Fruit fly (Drosophila melanogaster) whole organism, wandering third instar larva: ENCODE data around the gene ham.

ENCODE experiments used
- Abd-B ChIP-seq: fragments of >200 bp; optimal IDR thresholded peaks from 2 replicates; lab custom pipeline; 2017; ENCODE audit warnings: missing biosample characterization, missing genetic modification characterization
- CG32264 ChIP-seq: fragments of 200-800 bp; sonication (Bioruptor generic); optimal IDR thresholded peaks from 2 replicates; lab custom pipeline; 2016; ENCODE audit warnings: missing biosample characterization, missing genetic modification characterization
- CG9705 ChIP-seq: fragments of 200-800 bp; sonication (Bioruptor generic); optimal IDR thresholded peaks from 2 replicates; lab custom pipeline; 2018; ENCODE audit warnings: missing biosample characterization, mild to moderate bottlenecking, missing genetic modification characterization
- CrebA ChIP-seq: fragments of 200-800 bp; sonication (Bioruptor generic); optimal IDR thresholded peaks from 2 replicates; lab custom pipeline; 2016; ENCODE audit warnings: missing biosample characterization, mild to moderate bottlenecking, missing genetic modification characterization, borderline replicate concordance
- Dfd ChIP-seq: fragments of >200 bp; optimal IDR thresholded peaks from 2 replicates; lab custom pipeline; 2017; ENCODE audit warnings: missing biosample characterization, missing genetic modification characterization
- Dif ChIP-seq: fragments of 200-275, 200-300 bp; sonication (Bioruptor generic); optimal IDR thresholded peaks from 2 replicates; lab custom pipeline; 2018; ENCODE audit warnings: missing biosample characterization, missing genetic modification characterization; ENCODE audit not compliant: partially characterized antibody
- GATAd ChIP-seq: sonication (Bioruptor generic); optimal IDR thresholded peaks from 2 replicates; lab custom pipeline; 2016; ENCODE audit warnings: missing biosample characterization, missing genetic modification characterization
- HLH106 ChIP-seq: fragments of 200-800 bp; optimal IDR thresholded peaks from 3 replicates; lab custom pipeline; 2019; ENCODE audit warnings: missing biosample characterization, mild to moderate bottlenecking, missing genetic modification characterization, moderate library complexity
- Hnf4 ChIP-seq: fragments of 200-800 bp; sonication (Bioruptor generic); optimal IDR thresholded peaks from 2 replicates; lab custom pipeline; 2016; ENCODE audit warnings: missing biosample characterization, mild to moderate bottlenecking, missing genetic modification characterization
- Hr78 ChIP-seq: fragments of >200 bp; optimal IDR thresholded peaks from 2 replicates; lab custom pipeline; 2017; ENCODE audit warnings: missing biosample characterization, missing genetic modification characterization
- Hr83 ChIP-seq: fragments of 200-300 bp; sonication (Bioruptor generic); optimal IDR thresholded peaks from 2 replicates; lab custom pipeline; 2016; ENCODE audit warnings: missing biosample characterization, mild to moderate bottlenecking, missing genetic modification characterization, moderate library complexity; ENCODE audit not compliant: poor library complexity, severe bottlenecking
- Mio ChIP-seq: sonication (Bioruptor generic); optimal IDR thresholded peaks from 2 replicates; lab custom pipeline; 2016; ENCODE audit warnings: missing biosample characterization, missing genetic modification characterization
- Myc ChIP-seq: fragments of >200 bp; optimal IDR thresholded peaks from 2 replicates; lab custom pipeline; 2017
- Rel ChIP-seq, 2 experiments: fragments of 200-800 bp; sonication (Bioruptor generic) in 1 of 2; optimal IDR thresholded peaks; 2 replicates in 1 of 2; 3 replicates in 1 of 2; lab custom pipeline; 2016 to 2019; ENCODE audit warnings: mild to moderate bottlenecking in 2 of 2, missing biosample characterization in 2 of 2, missing genetic modification characterization in 2 of 2, moderate library complexity in 1 of 2
- Sp1 ChIP-seq: fragments of 200-800 bp; sonication (Bioruptor generic); optimal IDR thresholded peaks from 3 replicates; lab custom pipeline; 2019; ENCODE audit warnings: missing biosample characterization, mild to moderate bottlenecking, missing genetic modification characterization, moderate library complexity
- Vsx2 ChIP-seq: fragments of 200-300, 225-300 bp; sonication (Bioruptor generic); optimal IDR thresholded peaks from 2 replicates; lab custom pipeline; 2018; ENCODE audit warnings: missing biosample characterization, missing genetic modification characterization; ENCODE audit not compliant: partially characterized antibody
- brk ChIP-seq: fragments of 200-800 bp; sonication (Bioruptor generic); optimal IDR thresholded peaks from 2 replicates; lab custom pipeline; 2016; ENCODE audit warnings: missing biosample characterization, mild to moderate bottlenecking, missing genetic modification characterization
- dl ChIP-seq, 2 experiments: fragments of 175-275, 200-275 bp in 1 of 2; fragments of 200-275 bp in 1 of 2; sonication (Bioruptor generic); optimal IDR thresholded peaks; lab custom pipeline; 2018; ENCODE audit warnings: mild to moderate bottlenecking in 2 of 2, missing biosample characterization in 2 of 2, missing genetic modification characterization in 2 of 2, moderate library complexity in 2 of 2; ENCODE audit not compliant: partially characterized antibody in 2 of 2, insufficient read depth in 1 of 2
- dmrt93B ChIP-seq: fragments of 200-800 bp; sonication (Bioruptor generic); optimal IDR thresholded peaks from 2 replicates; lab custom pipeline; 2018; ENCODE audit warnings: missing biosample characterization, mild to moderate bottlenecking, missing genetic modification characterization
- ey ChIP-seq: fragments of 200-800 bp; sonication (Bioruptor generic); optimal IDR thresholded peaks from 2 replicates; lab custom pipeline; 2016; ENCODE audit warnings: missing biosample characterization, missing genetic modification characterization
- fru ChIP-seq: fragments of 200-800 bp; sonication (Bioruptor generic); optimal IDR thresholded peaks from 3 replicates; lab custom pipeline; 2016; ENCODE audit warnings: missing biosample characterization, mild to moderate bottlenecking, missing genetic modification characterization
- h ChIP-seq: fragments of 200-800 bp; sonication (Bioruptor generic); optimal IDR thresholded peaks from 3 replicates; lab custom pipeline; 2016; ENCODE audit warnings: missing biosample characterization, mild to moderate bottlenecking, missing genetic modification characterization
- pan ChIP-seq: fragments of >200 bp; optimal IDR thresholded peaks from 2 replicates; lab custom pipeline; 2017
- psq ChIP-seq: fragments of 200-800 bp; sonication (Bioruptor generic); optimal IDR thresholded peaks from 3 replicates; lab custom pipeline; 2017; ENCODE audit warnings: missing biosample characterization, mild to moderate bottlenecking, missing genetic modification characterization, moderate library complexity
- sage ChIP-seq: fragments of 200-800 bp; sonication (Bioruptor generic); optimal IDR thresholded peaks from 2 replicates; lab custom pipeline; 2016; ENCODE audit warnings: missing biosample characterization, mild to moderate bottlenecking, missing genetic modification characterization
- sv ChIP-seq: fragments of 200-800 bp; sonication (Bioruptor generic); optimal IDR thresholded peaks from 3 replicates; lab custom pipeline; 2016; ENCODE audit warnings: missing biosample characterization, missing genetic modification characterization
- usp ChIP-seq: fragments of >200 bp; optimal IDR thresholded peaks from 2 replicates; lab custom pipeline; 2017; ENCODE audit warnings: missing biosample characterization, missing genetic modification characterization

ham gene

dm6 chr2L:18805247-18805636 lies 12.5 kb upstream of the ham start, which contains the start of gene CG43814:
CG43814 (minus strand) TSS chr2L:18805347.
- no peak for TF ChIP-seq pan (lab: Kevin White, UChicago)
- no peak for TF ChIP-seq Mio
- no peak for TF ChIP-seq GATAd (GFP tag; lab: Kevin White, UChicago)
- no peak for TF ChIP-seq Sp1
- no peak for TF ChIP-seq brk (GFP tag; lab: Kevin White, UChicago)
- no peak for TF ChIP-seq Abd-B (GFP tag; lab: Kevin White, UChicago)
- no peak for TF ChIP-seq Myc
- no peak for TF ChIP-seq sv
- TF ChIP-seq sage (GFP tag; lab: Kevin White, UChicago) = no peak
- no peak for TF ChIP-seq fru
- TF ChIP-seq Hr83 (GFP tag; lab: Kevin White, UChicago) = no peak
- TF ChIP-seq Rel (GFP tag; optimal IDR thresholded peaks at IDR 0.05; lab: Kevin White, UChicago) = no peak
- TF ChIP-seq Rel (tag; optimal IDR thresholded peaks at IDR 0.05; lab: Kevin White, UChicago) = no peak
- no peak for TF ChIP-seq ey (GFP tag; lab: Kevin White, UChicago)
- TF ChIP-seq usp (GFP tag; lab: Kevin White, UChicago) = no peak
- TF ChIP-seq Dif (GFP tag; lab: Kevin White, UChicago) = no peak
- no peak for TF ChIP-seq Vsx2 (GFP tag; lab: Kevin White, UChicago)
- TF ChIP-seq h (GFP tag; lab: Kevin White, UChicago) = no peak
- no peak for TF ChIP-seq CG32264

- no peak for TF ChIP-seq Hnf4
- no peak for TF ChIP-seq sage (GFP tag; lab: Kevin White, UChicago)
- no peak for TF ChIP-seq HLH106 (tag; lab: Kevin White, UChicago)
- no peak for TF ChIP-seq CrebA
- TF ChIP-seq Sp1 = no peak
These were observed 9.0 kb upstream of the ham start for dm6 chr2L:18801704-18802103.

dm6 chr2L:18796446-18796845 lies 3.7 kb upstream of the ham start:
- peak; percentile 7 for TF ChIP-seq Dif (GFP tag; lab: Kevin White, UChicago)
- TF ChIP-seq Hr78 = no peak
- TF ChIP-seq Dfd (GFP tag; lab: Kevin White, UChicago) = peak; percentile 52
- TF ChIP-seq Hnf4 = no peak

- TF ChIP-seq Hr83 (GFP tag; lab: Kevin White, UChicago) (peak; percentile 32), dl (GFP tag; optimal IDR thresholded peaks at IDR 0.05; lab: Kevin White, UChicago; ENCODE audit: insufficient read depth in 1 of 2, partially characterized antibody in 2 of 2) (peak; percentile 60 to 71), CG9705 (GFP tag; lab: Kevin White, UChicago) (no peak), dmrt93B (GFP tag; lab: Kevin White, UChicago) (no peak), Dif (GFP tag; lab: Kevin White, UChicago) (peak; percentile 56), h (GFP tag; lab: Kevin White, UChicago) (peak; percentile 26), Dfd (GFP tag; lab: Kevin White, UChicago) (no peak), psq (GFP tag; lab: Kevin White, UChicago) (no peak), Vsx2 (GFP tag; lab: Kevin White, UChicago) (peak; percentile 76), fru (no peak), ey (GFP tag; lab: Kevin White, UChicago) (no peak), usp (GFP tag; lab: Kevin White, UChicago) (no peak), CrebA (no peak), CG32264 (no peak), Hnf4 (no peak)
These were observed 3.3 kb upstream of the ham start for dm6 chr2L:18795917-18796402.

dm6 chr2L:18793243-18793642 lies 537 bp upstream of the ham start:
- TF ChIP-seq Vsx2 (GFP tag; lab: Kevin White, UChicago) (no peak), GATAd (GFP tag; lab: Kevin White, UChicago) (no peak)

dm6 chr2L:18789773-18790385 lies 2.8 kb downstream of the ham start:
- TF ChIP-seq Rel (GFP tag; optimal IDR thresholded peaks at IDR 0.05; lab: Kevin White, UChicago) (no peak), Rel (tag; optimal IDR thresholded peaks at IDR 0.05; lab: Kevin White, UChicago) (peak; percentile 13), usp (GFP tag; lab: Kevin White, UChicago) (no peak)
